Worm (Caenorhabditis elegans): Measurements from ENCODE around the gene str-18.

The str-18 gene

ce11 chrV:15779128-15779729 is 37.5 kb upstream of the str-18 start, which contains the start of the genes nhr-285 and irld-52:
Gene nhr-285, minus strand, starts transcription at chrV:15779228.
Gene irld-52, plus strand, starts transcription at chrV:15779679.
- TF ChIP-seq daf-8 (GFP tag; IDR thresholded peaks at IDR 0.05) (no peak), F49E8.2 (tag; optimal IDR thresholded peaks at IDR 0.05; ENCODE audit: borderline replicate concordance) (no peak), lin-1 (GFP tag; IDR thresholded peaks at IDR 0.05) (no peak), lin-15B (tag; optimal IDR thresholded peaks at IDR 0.05) (no peak), vab-7 (GFP tag; IDR thresholded peaks at IDR 0.05) (no peak), attf-4 (tag; optimal IDR thresholded peaks at IDR 0.05) (no peak), ceh-20 (GFP tag; IDR thresholded peaks at IDR 0.05) (no peak), lin-38 (GFP tag; IDR thresholded peaks at IDR 0.05) (no peak), mdt-29 (GFP tag; IDR thresholded peaks at IDR 0.05) (no peak), egl-27 (tag; optimal IDR thresholded peaks at IDR 0.05) (no peak), nhr-28 (tag; optimal IDR thresholded peaks at IDR 0.05) (no peak), gei-8 (GFP tag; optimal IDR thresholded peaks at IDR 0.05) (no peak), dve-1 (tag; optimal IDR thresholded peaks at IDR 0.05; ENCODE audit: insufficient read depth) (no peak), zag-1 (tag; optimal IDR thresholded peaks at IDR 0.05) (no peak), unc-62 (GFP tag; optimal IDR thresholded peaks at IDR 0.05 in 1 of 2) (no peak), unc-62 (tag; optimal IDR thresholded peaks at IDR 0.05) (no peak), php-3 (GFP tag; IDR thresholded peaks at IDR 0.05) (no peak), ZK546.5 (tag; optimal IDR thresholded peaks at IDR 0.05) (no peak), set-16 (GFP tag; IDR thresholded peaks at IDR 0.05) (no peak), ceh-28 (tag; optimal IDR thresholded peaks at IDR 0.05) (no peak)

- TF ChIP-seq aly-2 (tag; optimal IDR thresholded peaks at IDR 0.05) (no peak), vab-7 (GFP tag; IDR thresholded peaks at IDR 0.05) (no peak), jun-1 (tag; optimal IDR thresholded peaks at IDR 0.05) (no peak), egl-27 (tag; optimal IDR thresholded peaks at IDR 0.05) (no peak), unc-62 (GFP tag; optimal IDR thresholded peaks at IDR 0.05 in 1 of 2) (peak in 1 of 2 experiments; percentile 55), unc-62 (tag; optimal IDR thresholded peaks at IDR 0.05) (no peak), F26F4.8 (GFP tag; conservative IDR thresholded peaks at IDR 0.05) (no peak)
Measured at ce11 chrV:15776651-15777050, 34.9 kb upstream of the str-18 start, which contains the start of gene nhr-283. Gene nhr-283, minus strand, starts transcription at chrV:15776751.

- TF ChIP-seq zip-2 (tag; optimal IDR thresholded peaks at IDR 0.05) (no peak), nhr-237 (tag; optimal IDR thresholded peaks at IDR 0.05) (no peak), unc-62 (GFP tag; optimal IDR thresholded peaks at IDR 0.05 in 1 of 2) (no peak), unc-62 (tag; optimal IDR thresholded peaks at IDR 0.05) (no peak), dpl-1 (GFP tag; optimal IDR thresholded peaks at IDR 0.05) (no peak), mdl-1 (tag; optimal IDR thresholded peaks at IDR 0.05) (peak; percentile 16 to 53), ceh-20 (GFP tag; IDR thresholded peaks at IDR 0.05) (no peak), dmd-6 (GFP tag; IDR thresholded peaks at IDR 0.05) (peak; percentile 46; the same call in 1 of the 2 replicates), hmg-1.1 (GFP tag; IDR thresholded peaks at IDR 0.05) (no peak), nhr-28 (tag; optimal IDR thresholded peaks at IDR 0.05) (peak; percentile 21), zfp-3 (GFP tag; conservative IDR thresholded peaks at IDR 0.05) (no peak), cey-2 (tag; optimal IDR thresholded peaks at IDR 0.05; ENCODE audit: borderline replicate concordance, insufficient read depth) (no peak), nhr-41 (GFP tag; IDR thresholded peaks at IDR 0.05) (no peak), dmd-8 (GFP tag; IDR thresholded peaks at IDR 0.05) (no peak), ZK337.2 (GFP tag; IDR thresholded peaks at IDR 0.05) (no peak), mxl-3 (GFP tag; optimal IDR thresholded peaks at IDR 0.05) (peak; percentile 80), ceh-62 (tag; optimal IDR thresholded peaks at IDR 0.05) (no peak), daf-16 (GFP tag; optimal IDR thresholded peaks at IDR 0.05) (no peak), daf-16 (tag; optimal IDR thresholded peaks at IDR 0.05) (peak; percentile 55), lin-29 (GFP tag; IDR thresholded peaks at IDR 0.05) (no peak), unc-39 (tag; optimal IDR thresholded peaks at IDR 0.05) (no peak)
Measured at ce11 chrV:15773941-15774340, 32.2 kb upstream of the str-18 start.
